Fruit fly (Drosophila melanogaster) whole organism, embryonic: ENCODE results near the gene Mlp84B.

ENCODE experiments used
- ATbp ChIP-seq: fragments of 200-800 bp; sonication (Bioruptor generic); optimal IDR thresholded peaks from 2 replicates; lab custom pipeline; 2017; ENCODE audit warnings: missing biosample characterization, mild to moderate bottlenecking, missing genetic modification characterization, missing genetic modification reagents
- Abd-B ChIP-seq: fragments of 200-800 bp; sonication (Bioruptor generic); optimal IDR thresholded peaks from 2 replicates; lab custom pipeline; 2018; ENCODE audit warnings: missing biosample characterization, mild to moderate bottlenecking, missing genetic modification characterization, moderate library complexity
- Ada2b ChIP-seq: fragments of 200-800 bp; sonication (Bioruptor generic); IDR thresholded peaks from 2 replicates; pipeline ENCODE4 v1.3.6; 2022; ENCODE audit warnings: missing biosample characterization, missing genetic modification characterization
- CG10321 ChIP-seq: fragments of 200-800 bp; sonication (Bioruptor generic); IDR thresholded peaks from 2 replicates; pipeline ENCODE4 v1.3.6; 2022; ENCODE audit warnings: missing biosample characterization, missing genetic modification characterization
- CG10565 ChIP-seq: fragments of 200-800 bp; sonication (Bioruptor generic); optimal IDR thresholded peaks from 3 replicates; lab custom pipeline; 2016; ENCODE audit warnings: missing biosample characterization, mild to moderate bottlenecking, missing genetic modification characterization
- CG11093 ChIP-seq: fragments of 200-800 bp; sonication (Bioruptor generic); IDR thresholded peaks from 3 replicates; pipeline ENCODE4 v1.3.6; 2022; ENCODE audit warnings: missing biosample characterization, missing genetic modification characterization
- CG11456 ChIP-seq: fragments of 200-800 bp; sonication (Bioruptor generic); IDR thresholded peaks from 3 replicates; pipeline ENCODE4 v1.3.6; 2022; ENCODE audit warnings: missing biosample characterization, missing genetic modification characterization
- CG12104 ChIP-seq: fragments of 200-800 bp; sonication (Bioruptor generic); optimal IDR thresholded peaks from 3 replicates; lab custom pipeline; 2016; ENCODE audit warnings: missing biosample characterization, missing genetic modification characterization
- CG12155 ChIP-seq: fragments of 200-800 bp; sonication (Bioruptor generic); optimal IDR thresholded peaks from 3 replicates; lab custom pipeline; 2016; ENCODE audit warnings: missing biosample characterization, missing genetic modification characterization
- CG12659 ChIP-seq: fragments of 200-800 bp; sonication (Bioruptor generic); optimal IDR thresholded peaks from 3 replicates; lab custom pipeline; 2017; ENCODE audit warnings: mild to moderate bottlenecking, missing biosample characterization, missing genetic modification reagents, missing genetic modification characterization
- CG13424 ChIP-seq: fragments of 200-800 bp; sonication (Bioruptor generic); optimal IDR thresholded peaks from 2 replicates; lab custom pipeline; 2019; ENCODE audit warnings: missing biosample characterization, mild to moderate bottlenecking, missing genetic modification characterization, moderate library complexity
- CG14014 ChIP-seq: fragments of 200-800 bp; sonication (Bioruptor generic); IDR thresholded peaks from 2 replicates; pipeline ENCODE4 v1.3.6; 2022; ENCODE audit warnings: missing biosample characterization, missing genetic modification characterization
- CG1603 ChIP-seq: fragments of 200-800 bp; sonication (Bioruptor generic); optimal IDR thresholded peaks from 2 replicates; lab custom pipeline; 2019; ENCODE audit warnings: missing biosample characterization, mild to moderate bottlenecking, missing genetic modification characterization, moderate library complexity
- CG17612 ChIP-seq: fragments of 200-800 bp; sonication (Bioruptor generic); IDR thresholded peaks from 2 replicates; pipeline ENCODE4 v1.3.6; 2022; ENCODE audit warnings: missing biosample characterization, missing genetic modification characterization
- CG2202 ChIP-seq: fragments of 200-800 bp; sonication (Bioruptor generic); optimal IDR thresholded peaks from 2 replicates; lab custom pipeline; 2018; ENCODE audit warnings: missing biosample characterization, mild to moderate bottlenecking, missing genetic modification characterization
- CG2889 ChIP-seq: fragments of 200-800 bp; sonication (Bioruptor generic); IDR thresholded peaks from 3 replicates; pipeline ENCODE4 v1.3.6; 2022; ENCODE audit warnings: missing biosample characterization, missing genetic modification characterization
- CG7928 ChIP-seq: fragments of 200-800 bp; sonication (Bioruptor generic); optimal IDR thresholded peaks from 2 replicates; lab custom pipeline; 2017; ENCODE audit warnings: missing biosample characterization, mild to moderate bottlenecking, missing genetic modification characterization
- CG8924 ChIP-seq: fragments of 200-800 bp; optimal IDR thresholded peaks from 3 replicates; lab custom pipeline; 2019; ENCODE audit warnings: missing biosample characterization, mild to moderate bottlenecking, missing genetic modification characterization, moderate library complexity
- CoRest ChIP-seq: fragments of 200-800 bp; sonication (Bioruptor generic); optimal IDR thresholded peaks from 3 replicates; lab custom pipeline; 2018; ENCODE audit warnings: missing biosample characterization, mild to moderate bottlenecking, missing genetic modification characterization, moderate library complexity
- Dad ChIP-seq: fragments of 200-800 bp; sonication (Bioruptor generic); optimal IDR thresholded peaks from 3 replicates; lab custom pipeline; 2016; ENCODE audit warnings: missing biosample characterization, missing genetic modification characterization
- Dfd ChIP-seq, 2 experiments: fragments of >200 bp; optimal IDR thresholded peaks; 2 replicates each; lab custom pipeline; 2017; ENCODE audit warnings: missing biosample characterization in 2 of 2, missing genetic modification characterization in 2 of 2
- Doc2 ChIP-seq: fragments of 200-800 bp; sonication (Bioruptor generic); IDR thresholded peaks from 2 replicates; pipeline ENCODE4 v1.3.6; 2022; ENCODE audit warnings: missing biosample characterization, missing genetic modification characterization
- Dref ChIP-seq: fragments of 200-800 bp; sonication (Bioruptor generic); IDR thresholded peaks from 2 replicates; pipeline ENCODE4 v1.3.6; 2022; ENCODE audit warnings: missing biosample characterization, missing genetic modification characterization
- Drgx ChIP-seq: fragments of 200-800 bp; sonication (Bioruptor generic); IDR thresholded peaks from 2 replicates; pipeline ENCODE4 v1.3.6; 2022; ENCODE audit warnings: missing biosample characterization, missing genetic modification characterization
- HLH4C ChIP-seq: fragments of 200-800 bp; sonication (Bioruptor generic); IDR thresholded peaks from 3 replicates; pipeline ENCODE4 v1.3.6; 2022; ENCODE audit warnings: missing biosample characterization, missing genetic modification characterization; ENCODE audit not compliant: partially characterized antibody
- Med ChIP-seq: fragments of 200-800 bp; sonication (Bioruptor generic); peaks from one replicate; lab custom pipeline; 2016; ENCODE audit warnings: missing biosample characterization, missing genetic modification characterization, mild to moderate bottlenecking, inconsistent platforms, moderate library complexity
- NC2β ChIP-seq: fragments of 200-800 bp; sonication (Bioruptor generic); optimal IDR thresholded peaks from 2 replicates; lab custom pipeline; 2016; ENCODE audit warnings: missing biosample characterization, missing genetic modification characterization
- Neu2 ChIP-seq: fragments of 200-800 bp; sonication (Bioruptor generic); optimal IDR thresholded peaks from 3 replicates; lab custom pipeline; 2016; ENCODE audit warnings: missing biosample characterization, missing genetic modification characterization, borderline replicate concordance
- Nf-YA ChIP-seq: fragments of 200-800 bp; sonication (Bioruptor generic); IDR thresholded peaks from 2 replicates; pipeline ENCODE4 v1.3.6; 2022; ENCODE audit warnings: missing biosample characterization, missing genetic modification characterization
- Nf-YC ChIP-seq: fragments of 200-800 bp; optimal IDR thresholded peaks from 3 replicates; lab custom pipeline; 2019; ENCODE audit warnings: missing biosample characterization, mild to moderate bottlenecking, missing genetic modification characterization, moderate library complexity
- Ravus ChIP-seq: fragments of 200-800 bp; sonication (Bioruptor generic); IDR thresholded peaks from 2 replicates; pipeline ENCODE4 v1.3.6; 2022; ENCODE audit warnings: missing biosample characterization, missing genetic modification characterization
- Six4 ChIP-seq: fragments of 200-800 bp; sonication (Bioruptor generic); optimal IDR thresholded peaks from 2 replicates; lab custom pipeline; 2016; ENCODE audit warnings: missing biosample characterization, missing genetic modification characterization
- Tbp ChIP-seq: fragments of >200 bp; optimal IDR thresholded peaks from 2 replicates; lab custom pipeline; 2018; ENCODE audit warnings: missing biosample characterization, missing genetic modification characterization
- bowl ChIP-seq: fragments of 200-800 bp; sonication (Bioruptor generic); IDR thresholded peaks from 2 replicates; pipeline ENCODE4 v1.3.6; 2022; ENCODE audit warnings: missing biosample characterization, missing genetic modification characterization
- br ChIP-seq: fragments of >200 bp; optimal IDR thresholded peaks from 2 replicates; lab custom pipeline; 2017
- caup ChIP-seq: fragments of 200-800 bp; sonication (Bioruptor generic); optimal IDR thresholded peaks from 3 replicates; lab custom pipeline; 2017; ENCODE audit warnings: missing biosample characterization, mild to moderate bottlenecking, missing genetic modification characterization, moderate library complexity; ENCODE audit not compliant: severe bottlenecking
- chn ChIP-seq: fragments of 200-800 bp; sonication (Bioruptor generic); optimal IDR thresholded peaks from 2 replicates; lab custom pipeline; 2016; ENCODE audit warnings: missing biosample characterization, missing genetic modification characterization
- dysf ChIP-seq: fragments of 200-800 bp; sonication (Bioruptor generic); IDR thresholded peaks from 3 replicates; pipeline ENCODE4 v1.3.6; 2022; ENCODE audit warnings: missing biosample characterization, missing genetic modification characterization
- emc ChIP-seq: fragments of 200-800 bp; sonication (Bioruptor generic); optimal IDR thresholded peaks from 2 replicates; lab custom pipeline; 2016; ENCODE audit warnings: missing biosample characterization, missing genetic modification characterization
- ewg ChIP-seq: fragments of 200-800 bp; sonication (Bioruptor generic); optimal IDR thresholded peaks from 3 replicates; lab custom pipeline; 2017; ENCODE audit warnings: mild to moderate bottlenecking, missing biosample characterization, missing genetic modification reagents, missing genetic modification characterization
- eyg ChIP-seq: fragments of 200-800 bp; sonication (Bioruptor generic); optimal IDR thresholded peaks from 3 replicates; lab custom pipeline; 2016; ENCODE audit warnings: missing biosample characterization, missing genetic modification characterization
- fd64A ChIP-seq: fragments of 200-800 bp; sonication (Bioruptor generic); optimal IDR thresholded peaks from 3 replicates; lab custom pipeline; 2018; ENCODE audit warnings: missing biosample characterization, mild to moderate bottlenecking, missing genetic modification characterization
- fu2 ChIP-seq: fragments of 200-800 bp; sonication (Bioruptor generic); optimal IDR thresholded peaks from 2 replicates; lab custom pipeline; 2016; ENCODE audit warnings: missing biosample characterization, missing genetic modification characterization
- nau ChIP-seq: fragments of 200-800 bp; sonication (Bioruptor generic); optimal IDR thresholded peaks from 3 replicates; lab custom pipeline; 2017; ENCODE audit warnings: missing biosample characterization, mild to moderate bottlenecking, missing genetic modification characterization, missing genetic modification reagents
- prd ChIP-seq, 3 experiments: fragments of >200 bp in 2 of 3; fragments of 200-800 bp in 1 of 3; sonication (Bioruptor generic) in 1 of 3; optimal IDR thresholded peaks in 2 of 3; IDR thresholded peaks in 1 of 3; 2 replicates in 2 of 3; 3 replicates in 1 of 3; pipeline versions ENCODE4 v1.3.6 to Lab custom; 2017 to 2022; ENCODE audit warnings: missing biosample characterization in 1 of 3, missing genetic modification characterization in 1 of 3
- sc ChIP-seq, 3 experiments: fragments of >200 bp in 2 of 3; fragments of 200-800 bp in 1 of 3; sonication (Bioruptor generic) in 1 of 3; optimal IDR thresholded peaks; 2 replicates in 2 of 3; 3 replicates in 1 of 3; lab custom pipeline; 2017; ENCODE audit warnings: mild to moderate bottlenecking in 1 of 3, missing biosample characterization in 1 of 3, missing genetic modification characterization in 1 of 3, missing genetic modification reagents in 1 of 3
- slou ChIP-seq: fragments of 200-800 bp; sonication (Bioruptor generic); optimal IDR thresholded peaks from 3 replicates; lab custom pipeline; 2016; ENCODE audit warnings: missing biosample characterization, missing genetic modification characterization
- slp2 ChIP-seq: fragments of 200-800 bp; sonication (Bioruptor generic); optimal IDR thresholded peaks from 2 replicates; lab custom pipeline; 2016; ENCODE audit warnings: missing biosample characterization, missing genetic modification characterization
- tap ChIP-seq: fragments of 200-800 bp; optimal IDR thresholded peaks from 3 replicates; lab custom pipeline; 2019; ENCODE audit warnings: missing biosample characterization, mild to moderate bottlenecking, missing genetic modification characterization, moderate library complexity
- tll ChIP-seq, 2 experiments: fragments of 200-800 bp in 1 of 2; fragments of >200 bp in 1 of 2; sonication (Bioruptor generic) in 1 of 2; optimal IDR thresholded peaks; 2 replicates each; lab custom pipeline; 2017 to 2019; ENCODE audit warnings: missing biosample characterization in 2 of 2, missing genetic modification characterization in 2 of 2, mild to moderate bottlenecking in 1 of 2, moderate library complexity in 1 of 2
- unpg ChIP-seq: fragments of 200-800 bp; sonication (Bioruptor generic); optimal IDR thresholded peaks from 3 replicates; lab custom pipeline; 2018; ENCODE audit warnings: missing biosample characterization, mild to moderate bottlenecking, missing genetic modification characterization, moderate library complexity

Mlp84B gene

dm6 chr3R:7091904-7092303, 25.6 kb downstream of the Mlp84B start:
- no peak for TF ChIP-seq br (lab: Kevin White, UChicago)
- TF ChIP-seq Dfd (GFP tag; optimal IDR thresholded peaks at IDR 0.05; lab: Kevin White, UChicago) = no peak
- TF ChIP-seq CG10321 (GFP tag; lab: Robert Waterston, UW) = no peak
- peak; percentile 83 for TF ChIP-seq Med (GFP tag; lab: Kevin White, UChicago)
- no peak for TF ChIP-seq caup (GFP tag; lab: Kevin White, UChicago)
- TF ChIP-seq slp2 (GFP tag; lab: Kevin White, UChicago) = peak; percentile 33
- peak; percentile 38 for TF ChIP-seq CG12155 (GFP tag; lab: Kevin White, UChicago)
- peak; percentile 62 for TF ChIP-seq CG8924 (tag; lab: Kevin White, UChicago)
- TF ChIP-seq CG11093 (GFP tag; lab: Robert Waterston, UW) = no peak
- peak; percentile 18 for TF ChIP-seq Abd-B (GFP tag; lab: Kevin White, UChicago)
- no peak for TF ChIP-seq CG7928
- TF ChIP-seq Ravus (GFP tag; lab: Robert Waterston, UW) = no peak
- TF ChIP-seq sc (optimal IDR thresholded peaks at IDR 0.05; lab: Kevin White, UChicago) = no peak
- TF ChIP-seq sc (GFP tag; optimal IDR thresholded peaks at IDR 0.05; lab: Kevin White, UChicago) = no peak
- no peak for TF ChIP-seq chn
- TF ChIP-seq NC2β (GFP tag; lab: Kevin White, UChicago) = no peak
- no peak for TF ChIP-seq Tbp (GFP tag; lab: Kevin White, UChicago)
- TF ChIP-seq ATbp (GFP tag; lab: Kevin White, UChicago) = no peak
- peak; percentile 56; the same call in 2 of the 3 replicates for TF ChIP-seq HLH4C
- TF ChIP-seq prd (optimal IDR thresholded peaks at IDR 0.05; lab: Kevin White, UChicago) = no peak
- no peak for TF ChIP-seq prd (GFP tag; IDR thresholded peaks at IDR 0.05; lab: Robert Waterston, UW)
- no peak for TF ChIP-seq tll (GFP tag; optimal IDR thresholded peaks at IDR 0.05; lab: Kevin White, UChicago)
- TF ChIP-seq Drgx (GFP tag; lab: Robert Waterston, UW) = no peak
- TF ChIP-seq CG12659 (GFP tag; lab: Kevin White, UChicago) = peak; percentile 74
- no peak for TF ChIP-seq Ada2b (GFP tag; lab: Robert Waterston, UW)
- no peak for TF ChIP-seq tap (tag; lab: Kevin White, UChicago)
- peak; percentile 70 for TF ChIP-seq CG1603 (tag; lab: Kevin White, UChicago)
- TF ChIP-seq Nf-YA (GFP tag; lab: Robert Waterston, UW) = no peak
- no peak for TF ChIP-seq CG17612 (GFP tag; lab: Robert Waterston, UW)
- TF ChIP-seq CG2889 = no peak
- TF ChIP-seq CG12104 (GFP tag; lab: Kevin White, UChicago) = no peak
- no peak for TF ChIP-seq CG11456
- TF ChIP-seq Nf-YC (tag; lab: Kevin White, UChicago) = peak; percentile 22
- TF ChIP-seq fd64A = no peak
- TF ChIP-seq Neu2 (GFP tag; lab: Kevin White, UChicago) = no peak
- no peak for TF ChIP-seq eyg (GFP tag; lab: Kevin White, UChicago)
- TF ChIP-seq ewg (GFP tag; lab: Kevin White, UChicago) = no peak
- TF ChIP-seq CG14014 (GFP tag; lab: Robert Waterston, UW) = no peak
- TF ChIP-seq nau (GFP tag; lab: Kevin White, UChicago) = no peak
- TF ChIP-seq dysf (GFP tag; lab: Robert Waterston, UW) = no peak
- peak; percentile 61 for TF ChIP-seq Dref (GFP tag; lab: Robert Waterston, UW)
- TF ChIP-seq slou (GFP tag; lab: Kevin White, UChicago) = no peak
- peak; percentile 60 for TF ChIP-seq CoRest (tag; lab: Kevin White, UChicago)
- no peak for TF ChIP-seq fu2 (GFP tag; lab: Kevin White, UChicago)
- no peak for TF ChIP-seq Doc2 (GFP tag; lab: Robert Waterston, UW)
- no peak for TF ChIP-seq bowl (GFP tag; lab: Robert Waterston, UW)
- peak; percentile 4 for TF ChIP-seq Six4 (GFP tag; lab: Kevin White, UChicago)
- TF ChIP-seq CG2202 (tag; lab: Kevin White, UChicago) = no peak
- peak; percentile 27 for TF ChIP-seq CG13424 (tag; lab: Kevin White, UChicago)
- TF ChIP-seq emc = no peak
- TF ChIP-seq unpg (GFP tag; lab: Kevin White, UChicago) = peak; percentile 34
- no peak for TF ChIP-seq CG10565 (GFP tag; lab: Kevin White, UChicago)
- peak; percentile 7 for TF ChIP-seq Dad (GFP tag; lab: Kevin White, UChicago)
